Fruit fly (Drosophila melanogaster): ENCODE data around the gene Pus7.

Gene Pus7

dm6 chr3L:8519232-8519631 is 9.4 kb downstream of the Pus7 start (continued):
- TF ChIP-seq CG11695 (GFP tag; IDR thresholded peaks at IDR 0.05) (0 out of 3 replicates have a peak, but pooled peaks have one; percentile 24), ewg (GFP tag; optimal IDR thresholded peaks at IDR 0.05) (no peak), row (GFP tag; IDR thresholded peaks at IDR 0.05) (peak; percentile 53; the same call in 2 of the 3 replicates), Hand (GFP tag; optimal IDR thresholded peaks at IDR 0.05) (no peak), CG10431 (GFP tag; optimal IDR thresholded peaks at IDR 0.05) (no peak), trem (tag; optimal IDR thresholded peaks at IDR 0.05) (no peak), CG2120 (GFP tag; optimal IDR thresholded peaks at IDR 0.05) (peak; percentile 21), CG12942 (GFP tag; optimal IDR thresholded peaks at IDR 0.05) (no peak), CG10959 (GFP tag; IDR thresholded peaks at IDR 0.05) (no peak), kay (GFP tag; optimal IDR thresholded peaks at IDR 0.05) (peak; percentile 61), Opbp (GFP tag; IDR thresholded peaks at IDR 0.05; ENCODE audit: partially characterized antibody) (no peak), CG12659 (GFP tag; optimal IDR thresholded peaks at IDR 0.05) (no peak), CG18011 (GFP tag; optimal IDR thresholded peaks at IDR 0.05) (no peak), CG13296 (GFP tag; optimal IDR thresholded peaks at IDR 0.05) (peak; percentile 15), oc (tag; optimal IDR thresholded peaks at IDR 0.05) (no peak), CG15601 (tag; optimal IDR thresholded peaks at IDR 0.05) (no peak), Mrtf (GFP tag; IDR thresholded peaks at IDR 0.05) (no peak), CG15011 (GFP tag; optimal IDR thresholded peaks at IDR 0.05) (no peak), en (GFP tag; optimal IDR thresholded peaks at IDR 0.05) (no peak), luna (GFP tag; optimal IDR thresholded peaks at IDR 0.05) (no peak), Dip2 (GFP tag; IDR thresholded peaks at IDR 0.05) (no peak), NC2β (GFP tag; optimal IDR thresholded peaks at IDR 0.05) (no peak), Ssrp (tag; optimal IDR thresholded peaks at IDR 0.05) (no peak), CG9727 (GFP tag; optimal IDR thresholded peaks at IDR 0.05) (no peak), Dbx (GFP tag; IDR thresholded peaks at IDR 0.05) (peak; percentile 30; the same call in 1 of the 3 replicates), gfzf (GFP tag; optimal IDR thresholded peaks at IDR 0.05) (no peak), onecut (GFP tag; IDR thresholded peaks at IDR 0.05) (peak; percentile 62; the same call in 1 of the 2 replicates), CG10147 (GFP tag; optimal IDR thresholded peaks at IDR 0.05) (no peak), GATAe (GFP tag; conservative IDR thresholded peaks at IDR 0.05) (peak; percentile 49; the same call in 1 of the 2 replicates), CG13894 (tag; optimal IDR thresholded peaks at IDR 0.05) (peak; percentile 66), tll (GFP tag; optimal IDR thresholded peaks at IDR 0.05) (no peak), CG9609 (GFP tag; optimal IDR thresholded peaks at IDR 0.05) (no peak), CG4328 (GFP tag; optimal IDR thresholded peaks at IDR 0.05) (no peak), CG6765 (GFP tag; optimal IDR thresholded peaks at IDR 0.05) (peak; percentile 28), Usf (GFP tag; optimal IDR thresholded peaks at IDR 0.05) (no peak), zf30C (GFP tag; optimal IDR thresholded peaks at IDR 0.05) (no peak), CG2678 (tag; optimal IDR thresholded peaks at IDR 0.05) (peak; percentile 21), Atf6 (GFP tag; IDR thresholded peaks at IDR 0.05) (peak; percentile 32; the same call in 1 of the 2 replicates), ken (GFP tag; IDR thresholded peaks at IDR 0.05) (no peak), CG31365 (tag; optimal IDR thresholded peaks at IDR 0.05) (no peak), CG3726 (GFP tag; IDR thresholded peaks at IDR 0.05) (no peak), CG18599 (GFP tag; optimal IDR thresholded peaks at IDR 0.05) (peak; percentile 29), Med (GFP tag) (peak; percentile 63), Rfx (GFP tag; IDR thresholded peaks at IDR 0.05) (peak; percentile 39), Fer2 (tag; optimal IDR thresholded peaks at IDR 0.05) (no peak), Ptx1 (GFP tag; IDR thresholded peaks at IDR 0.05) (0 out of 2 replicates have a peak, but pooled peaks have one; percentile 9), seq (GFP tag; IDR thresholded peaks at IDR 0.05) (no peak), CG15696 (tag; optimal IDR thresholded peaks at IDR 0.05) (no peak), sim (GFP tag; IDR thresholded peaks at IDR 0.05) (0 out of 2 replicates have a peak, but pooled peaks have one; percentile 31), mirr (GFP tag; optimal IDR thresholded peaks at IDR 0.05) (peak; percentile 57), CG18764 (GFP tag; optimal IDR thresholded peaks at IDR 0.05) (no peak)

Measured in whole organism, embryonic.